Worm (Caenorhabditis elegans) whole organism, midembryonic: Measurements from ENCODE around the gene cal-3.

Experiments
- T22C8.4 ChIP-seq: fragments of 200-800 bp; sonication (Bioruptor generic); IDR thresholded peaks from 2 replicates; pipeline ENCODE4 v1.3.6; 2022; ENCODE audit warnings: missing genetic modification characterization, missing compliant biosample characterization
- cog-1 ChIP-seq: sonication (generic microtip); optimal IDR thresholded peaks from 2 replicates; lab custom pipeline; 2016; ENCODE audit warnings: missing genetic modification characterization, missing compliant biosample characterization
- flt-1 ChIP-seq: fragments of 200-800 bp; sonication (Bioruptor generic); IDR thresholded peaks from 2 replicates; pipeline ENCODE4 v1.3.6; 2022; ENCODE audit warnings: missing genetic modification characterization, missing compliant biosample characterization
- klf-2 ChIP-seq: fragments of 200-800 bp; sonication (Bioruptor generic); conservative IDR thresholded peaks from 2 replicates; pipeline ENCODE4 v1.3.6; 2022; ENCODE audit warnings: missing genetic modification reagents, missing genetic modification characterization, missing compliant biosample characterization
- med-1 ChIP-seq: sonication (generic microtip); optimal IDR thresholded peaks from 2 replicates; lab custom pipeline; 2017; ENCODE audit warnings: missing genetic modification characterization, mild to moderate bottlenecking, missing compliant biosample characterization, antibody characterized with exemption, missing genetic modification reagents; ENCODE audit not compliant: insufficient read depth
- ref-1 ChIP-seq: fragments of 200-800 bp; sonication (Bioruptor generic); conservative IDR thresholded peaks from 2 replicates; pipeline ENCODE4 v1.3.6; 2022; ENCODE audit warnings: missing genetic modification reagents, missing genetic modification characterization, missing compliant biosample characterization
- tab-1 ChIP-seq: fragments of 200-800 bp; sonication (Bioruptor generic); IDR thresholded peaks from 2 replicates; pipeline ENCODE4 v1.3.6; 2022; ENCODE audit warnings: missing genetic modification characterization, missing compliant biosample characterization
- ztf-23 ChIP-seq: fragments of 200-800 bp; sonication (Bioruptor generic); IDR thresholded peaks from 2 replicates; pipeline ENCODE4 v1.3.6; 2022; ENCODE audit warnings: missing genetic modification reagents, missing genetic modification characterization, missing compliant biosample characterization
- ztf-29 ChIP-seq: fragments of 200-800 bp; sonication (Bioruptor generic); IDR thresholded peaks from 2 replicates; pipeline ENCODE4 v1.3.6; 2022; ENCODE audit warnings: missing genetic modification reagents, missing genetic modification characterization, missing compliant biosample characterization

Gene cal-3

DNA sequence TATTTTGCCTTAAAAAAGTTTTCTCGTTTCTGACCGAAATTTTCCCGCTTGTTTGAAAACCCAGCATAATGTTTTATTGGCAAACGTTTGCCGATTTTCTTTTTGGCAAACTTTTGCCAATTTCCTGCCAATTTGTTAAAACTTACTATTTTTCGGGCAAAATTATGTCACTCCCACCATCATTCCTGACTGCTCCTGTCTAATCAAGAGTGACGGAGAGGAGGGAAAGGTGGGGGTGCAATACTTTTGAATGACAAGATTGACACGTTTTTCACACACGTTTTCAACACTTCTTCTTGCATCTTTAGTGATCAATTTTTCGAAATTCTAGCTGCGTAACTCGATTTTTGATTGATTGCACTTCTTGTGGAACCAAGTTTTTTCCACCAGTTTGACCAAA is 53.4 kb downstream of the cal-3 start:
- TF ChIP-seq ztf-29 (GFP tag; lab: Robert Waterston, UW) = no peak
- TF ChIP-seq ref-1 = no peak
- no peak for TF ChIP-seq med-1 (GFP tag; lab: Kevin White, UChicago)
- TF ChIP-seq flt-1 (GFP tag; lab: Robert Waterston, UW) = no peak
- no peak for TF ChIP-seq T22C8.4
- TF ChIP-seq klf-2 (GFP tag; lab: Robert Waterston, UW) = no peak
- no peak for TF ChIP-seq ztf-23 (GFP tag; lab: Robert Waterston, UW)
- TF ChIP-seq tab-1 (GFP tag; lab: Robert Waterston, UW) = no peak
- TF ChIP-seq cog-1 (tag; lab: Kevin White, UChicago) = no peak
